Comparison of ENCODE assay signal across 1 fruit fly cellular context in the genomic region with DNA sequence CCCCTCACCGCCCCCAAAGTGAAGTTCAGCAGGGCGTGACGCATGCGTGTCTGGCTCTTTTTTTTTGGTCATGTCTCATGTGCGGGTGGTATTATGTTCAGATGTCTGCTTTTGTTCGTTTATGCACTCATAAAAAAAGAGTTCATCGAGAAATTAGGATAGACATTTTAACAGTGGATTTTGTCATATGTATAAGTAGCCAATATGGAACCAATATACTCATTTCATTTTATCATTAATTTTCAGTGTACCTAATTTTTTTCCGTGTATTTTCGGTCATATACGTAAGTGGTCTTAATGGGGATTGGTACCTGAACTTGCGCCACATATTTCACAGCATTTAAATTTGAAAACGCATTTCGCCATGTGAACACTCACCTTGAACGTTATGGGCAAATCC.
TF ChIP-seq lines count a peak whose summit lies in the region.

No protein-coding gene starts in this region.

TF ChIP-seq in whole organism, embryonic, 481 proteins besides CTCF, POLR2A, EP300 and RAD21 (continued from another document):
- TF ChIP-seq cwo (GFP tag; optimal IDR thresholded peaks at IDR 0.05; lab: Kevin White, UChicago): peak; percentile 29
- no peak for TF ChIP-seq CG4707 (GFP tag; optimal IDR thresholded peaks at IDR 0.05; lab: Kevin White, UChicago)
- TF ChIP-seq grau (tag; optimal IDR thresholded peaks at IDR 0.05; lab: Kevin White, UChicago): peak; percentile 51
- TF ChIP-seq dati (GFP tag; IDR thresholded peaks at IDR 0.05; lab: Robert Waterston, UW): peak; percentile 28; the same call in 1 of the 2 replicates
- TF ChIP-seq Side (GFP tag; optimal IDR thresholded peaks at IDR 0.05; lab: Kevin White, UChicago): no peak
- no peak for TF ChIP-seq CG30020 (tag; optimal IDR thresholded peaks at IDR 0.05; lab: Kevin White, UChicago)
- TF ChIP-seq CG13894 (tag; optimal IDR thresholded peaks at IDR 0.05; lab: Kevin White, UChicago): no peak
- no peak for TF ChIP-seq emc (GFP tag; optimal IDR thresholded peaks at IDR 0.05; lab: Kevin White, UChicago)
- TF ChIP-seq CG16779 (GFP tag; IDR thresholded peaks at IDR 0.05; lab: Robert Waterston, UW): no peak
- peak; percentile 9; the same call in 1 of the 2 replicates for TF ChIP-seq Ravus (GFP tag; IDR thresholded peaks at IDR 0.05; lab: Robert Waterston, UW)
- TF ChIP-seq CG3995 (GFP tag; optimal IDR thresholded peaks at IDR 0.05; lab: Kevin White, UChicago): no peak
- TF ChIP-seq NFAT (GFP tag; IDR thresholded peaks at IDR 0.05; lab: Robert Waterston, UW): no peak
- no peak for TF ChIP-seq jigr1 (GFP tag; IDR thresholded peaks at IDR 0.05; lab: Robert Waterston, UW)
- no peak for TF ChIP-seq dm (GFP tag; optimal IDR thresholded peaks at IDR 0.05; lab: Kevin White, UChicago)
- TF ChIP-seq CG4328 (GFP tag; optimal IDR thresholded peaks at IDR 0.05; lab: Kevin White, UChicago): no peak
- TF ChIP-seq crp (GFP tag; optimal IDR thresholded peaks at IDR 0.05; lab: Kevin White, UChicago): no peak
- no peak for TF ChIP-seq Stat92E (GFP tag; optimal IDR thresholded peaks at IDR 0.05; lab: Kevin White, UChicago)
- TF ChIP-seq CG18599 (GFP tag; optimal IDR thresholded peaks at IDR 0.05; lab: Kevin White, UChicago): peak; percentile 61
- TF ChIP-seq CG11695 (GFP tag; IDR thresholded peaks at IDR 0.05; lab: Robert Waterston, UW): no peak
- no peak for TF ChIP-seq CG11247 (GFP tag; IDR thresholded peaks at IDR 0.05; lab: Robert Waterston, UW)
- TF ChIP-seq CG10147 (GFP tag; optimal IDR thresholded peaks at IDR 0.05; lab: Kevin White, UChicago): no peak
- TF ChIP-seq CG12942 (GFP tag; optimal IDR thresholded peaks at IDR 0.05; lab: Kevin White, UChicago): peak; percentile 22
- TF ChIP-seq Ada2b (GFP tag; IDR thresholded peaks at IDR 0.05; lab: Robert Waterston, UW): peak; percentile 73
- TF ChIP-seq CG9817 (tag; optimal IDR thresholded peaks at IDR 0.05; lab: Kevin White, UChicago): peak; percentile 24
